Fruit fly (Drosophila melanogaster) whole organism: Measurements from ENCODE around the gene CG34303.

Source experiments
- CG8478 ChIP-seq: fragments of >200 bp; optimal IDR thresholded peaks from 2 replicates; lab custom pipeline; 2018; ENCODE audit warnings: inconsistent platforms
- Dll ChIP-seq: fragments of >200 bp; optimal IDR thresholded peaks from 2 replicates; lab custom pipeline; 2017
- EcR ChIP-seq, 2 experiments: fragments of >200 bp; optimal IDR thresholded peaks; 2 replicates each; lab custom pipeline; 2017; ENCODE audit warnings: missing biosample characterization in 2 of 2, missing genetic modification characterization in 2 of 2, missing genetic modification reagents in 2 of 2
- pan ChIP-seq: fragments of >200 bp; optimal IDR thresholded peaks from 2 replicates; lab custom pipeline; 2017
- psq ChIP-seq: fragments of >200 bp; optimal IDR thresholded peaks from 2 replicates; lab custom pipeline; 2017
- usp ChIP-seq: fragments of >200 bp; optimal IDR thresholded peaks from 2 replicates; lab custom pipeline; 2017; ENCODE audit warnings: missing biosample characterization, missing genetic modification characterization, mixed read lengths

Gene CG34303

dm6 chr3R:10161163-10161562 lies 9.5 kb upstream of the CG34303 start, which contains the start of gene CG6254:
CG6254 (minus strand) TSS chr3R:10161331.
- TF ChIP-seq usp (GFP tag; lab: Kevin White, UChicago): no peak
- no peak for TF ChIP-seq EcR (GFP tag; optimal IDR thresholded peaks at IDR 0.05; lab: Kevin White, UChicago)
- no peak for TF ChIP-seq pan (lab: Kevin White, UChicago)
- no peak for TF ChIP-seq CG8478 (lab: Kevin White, UChicago)
- TF ChIP-seq psq (lab: Kevin White, UChicago): no peak
- no peak for TF ChIP-seq Dll (lab: Kevin White, UChicago)

- TF ChIP-seq Dll (lab: Kevin White, UChicago) (no peak), usp (GFP tag; lab: Kevin White, UChicago) (no peak), pan (lab: Kevin White, UChicago) (no peak), psq (lab: Kevin White, UChicago) (no peak), CG8478 (lab: Kevin White, UChicago) (no peak), EcR (GFP tag; optimal IDR thresholded peaks at IDR 0.05; lab: Kevin White, UChicago) (no peak)
Measured at dm6 chr3R:10153957-10154685, 2.4 kb upstream of the CG34303 start.

dm6 chr3R:10150555-10150954 lies 1.1 kb downstream of the CG34303 start:
- TF ChIP-seq Dll (lab: Kevin White, UChicago) (no peak), psq (lab: Kevin White, UChicago) (no peak), EcR (GFP tag; optimal IDR thresholded peaks at IDR 0.05; lab: Kevin White, UChicago) (no peak), pan (lab: Kevin White, UChicago) (no peak), CG8478 (lab: Kevin White, UChicago) (no peak), usp (GFP tag; lab: Kevin White, UChicago) (no peak)

dm6 chr3R:10149667-10150398 lies 1.8 kb downstream of the CG34303 start:
- no peak for TF ChIP-seq EcR (GFP tag; optimal IDR thresholded peaks at IDR 0.05; lab: Kevin White, UChicago)
- no peak for TF ChIP-seq Dll (lab: Kevin White, UChicago)
- TF ChIP-seq usp (GFP tag; lab: Kevin White, UChicago): no peak
- no peak for TF ChIP-seq CG8478 (lab: Kevin White, UChicago)
- TF ChIP-seq pan (lab: Kevin White, UChicago): no peak
- TF ChIP-seq psq (lab: Kevin White, UChicago): no peak

- TF ChIP-seq usp (GFP tag; lab: Kevin White, UChicago) (no peak), CG8478 (lab: Kevin White, UChicago) (no peak), pan (lab: Kevin White, UChicago) (no peak), EcR (GFP tag; optimal IDR thresholded peaks at IDR 0.05; lab: Kevin White, UChicago) (no peak)
Measured at dm6 chr3R:10148376-10148887, 3.2 kb downstream of the CG34303 start.

dm6 chr3R:10147176-10147575 lies 4.5 kb downstream of the CG34303 start:
- TF ChIP-seq pan (lab: Kevin White, UChicago) (no peak), usp (GFP tag; lab: Kevin White, UChicago) (no peak)

dm6 chr3R:10144103-10144998 lies 7.3 kb downstream of the CG34303 start, which contains the start of the genes TAF1B and Invadolysin:
TAF1B (minus strand) TSS chr3R:10144184.
Invadolysin (plus strand) TSS chr3R:10144668.
- no peak for TF ChIP-seq Dll (lab: Kevin White, UChicago)
- TF ChIP-seq pan (lab: Kevin White, UChicago): no peak
- TF ChIP-seq usp (GFP tag; lab: Kevin White, UChicago): no peak
- TF ChIP-seq psq (lab: Kevin White, UChicago): no peak
- no peak for TF ChIP-seq EcR (GFP tag; optimal IDR thresholded peaks at IDR 0.05; lab: Kevin White, UChicago)
- TF ChIP-seq CG8478 (lab: Kevin White, UChicago): no peak

- TF ChIP-seq Dll (lab: Kevin White, UChicago) (no peak), CG8478 (lab: Kevin White, UChicago) (no peak), EcR (GFP tag; optimal IDR thresholded peaks at IDR 0.05; lab: Kevin White, UChicago) (no peak), pan (lab: Kevin White, UChicago) (no peak), usp (GFP tag; lab: Kevin White, UChicago) (no peak), psq (lab: Kevin White, UChicago) (no peak)
Measured at dm6 chr3R:10142770-10143169, 8.9 kb downstream of the CG34303 start, which contains the start of gene CG42759. CG42759 (plus strand) TSS chr3R:10143070.

- TF ChIP-seq psq (lab: Kevin White, UChicago) (no peak), EcR (GFP tag; optimal IDR thresholded peaks at IDR 0.05; lab: Kevin White, UChicago) (no peak), Dll (lab: Kevin White, UChicago) (no peak), CG8478 (lab: Kevin White, UChicago) (no peak), usp (GFP tag; lab: Kevin White, UChicago) (no peak)
Measured at dm6 chr3R:10139649-10140598, 11.8 kb downstream of the CG34303 start, which contains the start of gene tws. tws (minus strand) TSS chr3R:10139772.
